Fruit fly (Drosophila melanogaster) whole organism, adult: ENCODE results near the gene Fer2LCH.
A peak's percentile ranks its signal among the peaks of the same experiment; 100 is the strongest.

ENCODE experiments used
- CG11617 ChIP-seq: fragments of 200-800 bp; sonication (Bioruptor generic); optimal IDR thresholded peaks from 2 replicates; lab custom pipeline; 2017; ENCODE audit warnings: mild to moderate bottlenecking, missing biosample characterization, missing genetic modification reagents, missing genetic modification characterization
- CG12768 ChIP-seq: fragments of 200-800 bp; sonication (Bioruptor generic); optimal IDR thresholded peaks from 2 replicates; lab custom pipeline; 2017; ENCODE audit warnings: missing biosample characterization, missing genetic modification characterization, mild to moderate bottlenecking, moderate library complexity, missing genetic modification reagents
- CG14711 ChIP-seq: fragments of 200-800 bp; sonication (Bioruptor generic); optimal IDR thresholded peaks from 2 replicates; lab custom pipeline; 2018; ENCODE audit warnings: missing biosample characterization, mild to moderate bottlenecking, missing genetic modification characterization, moderate library complexity
- CG1620 ChIP-seq: fragments of 200-800 bp; sonication (Bioruptor generic); optimal IDR thresholded peaks from 2 replicates; lab custom pipeline; 2016; ENCODE audit warnings: missing biosample characterization, missing genetic modification characterization
- CG33017 ChIP-seq: fragments of 200-800 bp; sonication (Bioruptor generic); optimal IDR thresholded peaks from 2 replicates; lab custom pipeline; 2018; ENCODE audit warnings: missing biosample characterization, mild to moderate bottlenecking, missing genetic modification characterization, moderate library complexity
- CG5204 ChIP-seq: fragments of 200-800 bp; sonication (Bioruptor generic); optimal IDR thresholded peaks from 2 replicates; lab custom pipeline; 2016; ENCODE audit warnings: missing biosample characterization, missing genetic modification characterization
- CG7045 ChIP-seq: fragments of 200-800 bp; sonication (Bioruptor generic); optimal IDR thresholded peaks from 2 replicates; lab custom pipeline; 2017; ENCODE audit warnings: missing biosample characterization, mild to moderate bottlenecking, missing genetic modification characterization
- CG7101 ChIP-seq: fragments of 200-800 bp; sonication (Bioruptor generic); optimal IDR thresholded peaks from 2 replicates; lab custom pipeline; 2018; ENCODE audit warnings: missing biosample characterization, mild to moderate bottlenecking, missing genetic modification characterization, moderate library complexity
- Clk ChIP-seq: fragments of 200-800 bp; sonication (Bioruptor generic); optimal IDR thresholded peaks from 2 replicates; lab custom pipeline; 2017; ENCODE audit warnings: missing biosample characterization, missing genetic modification characterization
- Crg-1 ChIP-seq: fragments of 200-800 bp; sonication (Bioruptor generic); optimal IDR thresholded peaks from 2 replicates; lab custom pipeline; 2016; ENCODE audit warnings: missing biosample characterization, missing genetic modification characterization
- Hr96 ChIP-seq: fragments of 200-800 bp; sonication (Bioruptor generic); optimal IDR thresholded peaks from 2 replicates; lab custom pipeline; 2016; ENCODE audit warnings: missing biosample characterization, missing genetic modification characterization
- Mnt ChIP-seq: fragments of 200-800 bp; sonication (Bioruptor generic); optimal IDR thresholded peaks from 2 replicates; lab custom pipeline; 2016; ENCODE audit warnings: missing biosample characterization, mild to moderate bottlenecking, missing genetic modification characterization
- bab1 ChIP-seq: fragments of 200-800 bp; sonication (Bioruptor generic); optimal IDR thresholded peaks from 3 replicates; lab custom pipeline; 2019; ENCODE audit warnings: missing biosample characterization, mild to moderate bottlenecking, missing genetic modification characterization, moderate library complexity
- cic ChIP-seq: fragments of 200-800 bp; sonication (Bioruptor generic); optimal IDR thresholded peaks from 2 replicates; lab custom pipeline; 2017; ENCODE audit warnings: missing biosample characterization, mild to moderate bottlenecking, missing genetic modification characterization, moderate library complexity
- cnc ChIP-seq, 2 experiments: fragments of >200 bp; optimal IDR thresholded peaks; 2 replicates each; lab custom pipeline; 2017
- kay ChIP-seq: fragments of 200-800 bp; sonication (Bioruptor generic); peaks from one replicate; lab custom pipeline; 2016; ENCODE audit warnings: missing biosample characterization, missing genetic modification characterization, borderline replicate concordance
- ovo ChIP-seq: fragments of 200-800 bp; sonication (Bioruptor generic); optimal IDR thresholded peaks from 2 replicates; lab custom pipeline; 2016; ENCODE audit warnings: missing biosample characterization, missing genetic modification characterization
- pad ChIP-seq: fragments of 200-800 bp; sonication (Bioruptor generic); optimal IDR thresholded peaks from 3 replicates; lab custom pipeline; 2017; ENCODE audit warnings: missing biosample characterization, missing genetic modification characterization, mild to moderate bottlenecking, moderate library complexity, missing genetic modification reagents
- tj ChIP-seq: fragments of 200-800 bp; sonication (Bioruptor generic); optimal IDR thresholded peaks from 3 replicates; lab custom pipeline; 2017; ENCODE audit warnings: missing biosample characterization, mild to moderate bottlenecking, missing genetic modification characterization, moderate library complexity
- toe ChIP-seq: fragments of 200-800 bp; sonication (Bioruptor generic); optimal IDR thresholded peaks from 2 replicates; lab custom pipeline; 2016; ENCODE audit warnings: missing biosample characterization, missing genetic modification characterization

Gene Fer2LCH

DNA sequence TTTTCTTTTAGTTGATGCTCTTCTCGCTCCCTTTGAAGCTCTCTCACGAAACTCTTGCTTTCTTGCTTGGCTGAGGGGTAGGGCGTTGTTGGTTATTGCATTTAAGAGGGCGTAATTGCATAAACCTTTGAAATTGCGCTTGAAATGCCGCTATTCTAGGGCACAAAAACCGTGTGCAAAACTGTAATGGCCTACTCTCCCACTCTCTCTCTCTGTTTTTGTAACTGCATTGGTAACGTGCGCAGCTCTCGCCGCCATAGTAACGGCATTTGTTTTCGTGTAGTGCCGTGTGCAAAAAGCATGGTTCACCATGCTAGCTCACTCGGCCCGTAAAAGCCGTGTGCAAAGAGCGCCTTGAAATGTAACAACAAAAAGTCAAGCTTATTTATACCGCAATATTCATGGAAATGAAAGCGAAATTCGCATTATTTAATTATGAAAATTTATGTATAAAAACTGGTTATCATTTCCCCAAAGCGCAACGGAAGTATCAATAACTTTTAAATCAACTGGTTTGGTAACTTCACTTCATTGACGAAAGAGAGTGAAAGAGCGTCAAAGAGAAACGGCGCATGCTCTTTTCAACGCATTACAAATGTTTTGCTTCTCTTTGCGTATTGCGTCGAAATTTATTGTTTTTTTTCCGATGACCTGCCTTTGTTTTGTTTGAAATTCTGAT lies 706 bp upstream of the Fer2LCH start:
- TF ChIP-seq Mnt (GFP tag; lab: Kevin White, UChicago) (peak; percentile 91), pad (peak; percentile 96), cic (peak; percentile 64), kay (GFP tag; lab: Kevin White, UChicago) (peak; percentile 56), CG12768 (GFP tag; lab: Kevin White, UChicago) (peak; percentile 73), CG7101 (tag; lab: Kevin White, UChicago) (peak; percentile 6), Clk (GFP tag; lab: Kevin White, UChicago) (no peak), CG5204 (no peak), toe (no peak), cnc (optimal IDR thresholded peaks at IDR 0.05; lab: Kevin White, UChicago) (no peak), CG14711 (tag; lab: Kevin White, UChicago) (peak; percentile 25), Crg-1 (no peak), ovo (GFP tag; lab: Kevin White, UChicago) (peak; percentile 100), CG11617 (GFP tag; lab: Kevin White, UChicago) (peak; percentile 28), CG1620 (no peak), CG33017 (tag; lab: Kevin White, UChicago) (peak; percentile 44), tj (GFP tag; lab: Kevin White, UChicago) (no peak), CG7045 (no peak), Hr96 (GFP tag; lab: Kevin White, UChicago) (no peak), bab1 (GFP tag; lab: Kevin White, UChicago) (peak; percentile 61)

DNA sequence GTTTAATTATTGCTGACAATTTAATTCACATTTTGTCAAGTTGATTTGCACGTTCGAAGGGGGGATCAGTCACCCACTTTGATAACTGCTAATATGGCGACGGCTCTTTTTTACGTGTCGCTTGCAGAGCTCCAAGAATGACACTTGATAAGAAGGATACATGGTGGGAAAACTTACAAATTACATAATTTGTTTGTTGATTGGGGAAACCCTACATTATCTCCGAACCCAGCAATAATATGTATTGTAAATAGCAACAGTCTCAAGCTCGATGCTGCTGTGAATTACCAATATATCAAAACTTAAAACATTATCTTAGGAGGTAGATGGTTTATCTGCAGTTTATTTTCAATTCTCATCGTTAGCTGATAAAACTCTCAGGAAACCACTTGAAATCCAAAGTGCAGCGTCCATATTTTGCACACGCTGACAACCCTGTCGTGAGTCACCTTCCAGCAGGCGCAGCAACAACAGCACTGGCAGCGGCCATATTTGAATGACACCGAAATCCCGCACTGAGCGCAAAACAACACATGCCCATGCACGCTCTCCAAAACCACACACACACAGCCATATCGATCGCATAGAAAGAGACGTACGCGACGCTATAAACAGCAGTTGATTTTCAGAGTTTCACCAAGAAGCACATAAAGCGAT lies 739 bp downstream of the Fer2LCH start:
- TF ChIP-seq tj (GFP tag; lab: Kevin White, UChicago) (peak; percentile 85), toe (peak; percentile 96), Clk (GFP tag; lab: Kevin White, UChicago) (peak; percentile 95), CG33017 (tag; lab: Kevin White, UChicago) (peak; percentile 88), CG14711 (tag; lab: Kevin White, UChicago) (peak; percentile 90), CG7101 (tag; lab: Kevin White, UChicago) (peak; percentile 90), CG11617 (GFP tag; lab: Kevin White, UChicago) (peak; percentile 98), cnc (optimal IDR thresholded peaks at IDR 0.05; lab: Kevin White, UChicago) (peak in 1 of 2 experiments; percentile 11), kay (GFP tag; lab: Kevin White, UChicago) (peak; percentile 99), cic (peak; percentile 10), pad (peak; percentile 85), CG1620 (peak; percentile 72), CG12768 (GFP tag; lab: Kevin White, UChicago) (peak; percentile 94), Crg-1 (peak; percentile 68), Mnt (GFP tag; lab: Kevin White, UChicago) (peak; percentile 65), CG5204 (peak; percentile 97), bab1 (GFP tag; lab: Kevin White, UChicago) (peak; percentile 84), ovo (GFP tag; lab: Kevin White, UChicago) (peak; percentile 58), CG7045 (peak; percentile 97), Hr96 (GFP tag; lab: Kevin White, UChicago) (peak; percentile 94)

DNA sequence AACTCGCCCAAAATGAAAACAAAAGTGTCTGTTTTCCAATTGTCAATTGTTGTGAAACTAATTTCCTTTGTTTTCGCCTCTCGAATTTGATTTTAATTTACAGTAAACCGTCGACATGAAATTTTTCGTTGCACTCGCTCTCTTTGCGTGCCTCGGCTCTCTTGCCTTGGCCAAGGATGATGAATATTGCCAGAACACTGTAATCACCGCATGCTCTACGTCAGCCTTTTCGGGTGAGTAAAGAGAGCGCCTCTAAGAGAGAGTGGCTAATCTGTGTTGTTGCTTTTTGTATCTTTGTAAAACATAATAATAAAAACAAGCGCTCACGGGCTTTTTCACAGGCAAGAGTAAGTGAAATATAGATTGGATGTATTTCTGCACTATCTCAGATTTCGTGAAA lies 1.5 kb downstream of the Fer2LCH start:
- TF ChIP-seq Crg-1: no peak
- TF ChIP-seq cnc (optimal IDR thresholded peaks at IDR 0.05; lab: Kevin White, UChicago): no peak
- TF ChIP-seq CG5204: no peak
- TF ChIP-seq CG11617 (GFP tag; lab: Kevin White, UChicago): no peak
- TF ChIP-seq CG7045: no peak
- TF ChIP-seq tj (GFP tag; lab: Kevin White, UChicago): peak; percentile 23
- peak; percentile 39 for TF ChIP-seq kay (GFP tag; lab: Kevin White, UChicago)

DNA sequence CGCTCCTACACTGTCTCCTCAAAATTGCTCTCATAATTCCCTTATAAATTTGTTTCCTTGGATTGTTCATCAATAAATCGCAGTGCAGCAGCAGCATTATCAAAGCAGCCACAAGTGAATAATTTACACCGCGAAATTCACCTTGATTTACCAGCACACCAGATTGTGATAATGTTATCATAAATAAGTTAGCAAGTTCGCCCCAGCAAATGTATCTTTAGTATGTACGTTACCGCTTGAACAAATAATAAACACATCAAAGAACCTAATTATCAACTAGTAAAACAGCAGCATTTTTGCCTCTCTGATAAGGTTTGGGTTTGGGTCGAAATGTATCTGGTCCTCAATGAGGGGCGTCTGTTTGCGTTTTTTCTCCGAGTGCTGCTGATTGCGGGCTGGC lies 2.7 kb downstream of the Fer2LCH start:
- no peak for TF ChIP-seq CG33017 (tag; lab: Kevin White, UChicago)
- peak; percentile 15 for TF ChIP-seq kay (GFP tag; lab: Kevin White, UChicago)
- TF ChIP-seq Hr96 (GFP tag; lab: Kevin White, UChicago): no peak
- no peak for TF ChIP-seq pad
- TF ChIP-seq CG7045: no peak
- TF ChIP-seq Crg-1: no peak
- TF ChIP-seq Mnt (GFP tag; lab: Kevin White, UChicago): no peak

DNA sequence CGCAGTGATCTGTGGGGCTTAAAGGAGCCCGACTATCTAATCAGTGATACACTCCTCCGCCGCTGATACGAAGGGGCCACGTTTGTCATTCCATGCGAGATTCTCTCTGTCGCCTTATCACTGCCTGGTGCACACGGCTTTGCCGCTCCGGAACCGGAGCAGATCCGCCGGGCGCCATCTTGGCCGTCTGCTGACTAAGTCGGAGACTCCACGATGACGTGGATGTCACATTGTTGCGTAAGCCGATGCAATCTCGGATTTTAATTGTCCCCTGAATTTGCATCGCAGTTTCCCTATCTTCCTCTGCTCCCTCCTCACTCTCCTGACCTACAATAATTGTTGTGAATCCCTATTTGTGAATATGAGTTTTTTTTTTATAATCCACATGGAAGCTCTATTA lies 3.5 kb downstream of the Fer2LCH start:
- TF ChIP-seq kay (GFP tag; lab: Kevin White, UChicago): peak; percentile 11
- TF ChIP-seq pad: no peak
- TF ChIP-seq bab1 (GFP tag; lab: Kevin White, UChicago): no peak
- no peak for TF ChIP-seq CG5204
- no peak for TF ChIP-seq Crg-1
- TF ChIP-seq CG11617 (GFP tag; lab: Kevin White, UChicago): no peak
- TF ChIP-seq CG33017 (tag; lab: Kevin White, UChicago): no peak
- TF ChIP-seq cic: no peak

DNA sequence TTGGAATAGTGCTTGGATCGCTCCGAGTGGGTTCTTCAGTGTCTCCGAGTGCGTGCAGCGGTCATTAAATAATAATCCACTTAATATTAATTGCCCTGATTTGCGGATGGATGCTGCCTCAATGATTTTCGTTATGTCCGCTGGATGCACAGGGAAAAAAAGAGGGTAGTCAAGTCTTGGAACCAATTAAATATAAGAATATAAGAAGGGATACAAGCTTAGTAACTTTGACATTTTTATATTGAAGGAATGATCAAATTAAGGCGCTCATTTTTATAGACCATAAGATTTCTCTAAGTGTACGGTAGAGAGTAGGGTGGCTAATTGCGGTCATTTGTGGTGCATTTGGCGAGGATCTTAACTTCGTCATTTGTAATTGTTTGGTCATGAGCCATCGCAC lies 4.3 kb downstream of the Fer2LCH start:
- no peak for TF ChIP-seq tj (GFP tag; lab: Kevin White, UChicago)
- TF ChIP-seq CG11617 (GFP tag; lab: Kevin White, UChicago): no peak
- TF ChIP-seq CG7045: no peak
- no peak for TF ChIP-seq CG33017 (tag; lab: Kevin White, UChicago)
- no peak for TF ChIP-seq Mnt (GFP tag; lab: Kevin White, UChicago)
